Worm (Caenorhabditis elegans) whole organism, L4/young adult: ENCODE data around the gene npp-21.

ENCODE experiments used
- W03F9.2 ChIP-seq: fragments of 150-350 bp; optimal IDR thresholded peaks from 2 replicates; lab custom pipeline; 2014; ENCODE audit warnings: missing biosample characterization, missing genetic modification characterization
- dao-5 ChIP-seq: sonication (generic microtip); optimal IDR thresholded peaks from 2 replicates; lab custom pipeline; 2016; ENCODE audit warnings: missing genotype, missing genetic modification characterization, moderate library complexity, missing compliant biosample characterization
- him-1 ChIP-seq: sonication (generic microtip); optimal IDR thresholded peaks from 2 replicates; lab custom pipeline; 2016; ENCODE audit warnings: missing genotype, missing genetic modification reagents, missing genetic modification characterization, missing compliant biosample characterization

Gene npp-21

ce11 chrII:7599357-7599756 is at the start of gene npp-21:
TSS of gene npp-21 (plus strand) at chrII:7599657.
- TF ChIP-seq him-1: no peak
- no peak for TF ChIP-seq dao-5 (tag; lab: Kevin White, UChicago)
- no peak for TF ChIP-seq W03F9.2 (tag; lab: Kevin White, UChicago)

- no peak for TF ChIP-seq W03F9.2 (tag; lab: Kevin White, UChicago)
- TF ChIP-seq him-1: no peak
- TF ChIP-seq dao-5 (tag; lab: Kevin White, UChicago): no peak
These were observed 45.7 kb upstream of the npp-21 start, which contains the start of gene ZK1290.10 for ce11 chrII:7553806-7554205. TSS of gene ZK1290.10 (minus strand) at chrII:7553906.

- no peak for TF ChIP-seq dao-5 (tag; lab: Kevin White, UChicago)
- TF ChIP-seq W03F9.2 (tag; lab: Kevin White, UChicago): peak; percentile 11
These were observed 44.7 kb upstream of the npp-21 start for ce11 chrII:7554716-7555247.

- TF ChIP-seq him-1: no peak
- TF ChIP-seq dao-5 (tag; lab: Kevin White, UChicago): no peak
- no peak for TF ChIP-seq W03F9.2 (tag; lab: Kevin White, UChicago)
These were observed 44.0 kb upstream of the npp-21 start, which contains the start of gene ZK1290.14 for ce11 chrII:7555454-7555853. TSS of gene ZK1290.14 (minus strand) at chrII:7555592.

ce11 chrII:7557981-7558380 is 41.5 kb upstream of the npp-21 start:
- TF ChIP-seq dao-5 (tag; lab: Kevin White, UChicago): no peak
- TF ChIP-seq him-1: no peak
- TF ChIP-seq W03F9.2 (tag; lab: Kevin White, UChicago): no peak

- TF ChIP-seq dao-5 (tag; lab: Kevin White, UChicago) (no peak), W03F9.2 (tag; lab: Kevin White, UChicago) (no peak), him-1 (no peak)
These were observed 40.6 kb upstream of the npp-21 start for ce11 chrII:7558864-7559263.

ce11 chrII:7560844-7561243 is 38.6 kb upstream of the npp-21 start:
- TF ChIP-seq him-1: no peak
- no peak for TF ChIP-seq W03F9.2 (tag; lab: Kevin White, UChicago)
- no peak for TF ChIP-seq dao-5 (tag; lab: Kevin White, UChicago)

ce11 chrII:7561494-7561893 is 38.0 kb upstream of the npp-21 start, which contains the start of the genes ZK1290.11 and ZK1290.1:
TSS of gene ZK1290.11 (minus strand) at chrII:7561594.
TSS of gene ZK1290.1 (plus strand) at chrII:7561764.
- TF ChIP-seq dao-5 (tag; lab: Kevin White, UChicago) (no peak), him-1 (no peak), W03F9.2 (tag; lab: Kevin White, UChicago) (no peak)

ce11 chrII:7562616-7563015 is 36.8 kb upstream of the npp-21 start:
- no peak for TF ChIP-seq W03F9.2 (tag; lab: Kevin White, UChicago)
- TF ChIP-seq dao-5 (tag; lab: Kevin White, UChicago): no peak
- TF ChIP-seq him-1: no peak

- TF ChIP-seq dao-5 (tag; lab: Kevin White, UChicago): no peak
- no peak for TF ChIP-seq him-1
- TF ChIP-seq W03F9.2 (tag; lab: Kevin White, UChicago): no peak
These were observed 29.2 kb upstream of the npp-21 start, which contains the start of gene F35D2.3 for ce11 chrII:7570305-7570704. TSS of gene F35D2.3 (plus strand) at chrII:7570605.

ce11 chrII:7570820-7571219 is 28.6 kb upstream of the npp-21 start:
- TF ChIP-seq W03F9.2 (tag; lab: Kevin White, UChicago): no peak
- no peak for TF ChIP-seq dao-5 (tag; lab: Kevin White, UChicago)
- TF ChIP-seq him-1: no peak

ce11 chrII:7574143-7574542 is 25.3 kb upstream of the npp-21 start, which contains the start of gene F35D2.2:
TSS of gene F35D2.2 (plus strand) at chrII:7574443.
- TF ChIP-seq him-1: no peak
- TF ChIP-seq W03F9.2 (tag; lab: Kevin White, UChicago): no peak
- TF ChIP-seq dao-5 (tag; lab: Kevin White, UChicago): no peak

ce11 chrII:7575614-7576013 is 23.8 kb upstream of the npp-21 start, which contains the start of gene F35D2.1:
TSS of gene F35D2.1 (plus strand) at chrII:7575914.
- no peak for TF ChIP-seq him-1
- no peak for TF ChIP-seq dao-5 (tag; lab: Kevin White, UChicago)
- no peak for TF ChIP-seq W03F9.2 (tag; lab: Kevin White, UChicago)

- TF ChIP-seq W03F9.2 (tag; lab: Kevin White, UChicago) (no peak), dao-5 (tag; lab: Kevin White, UChicago) (no peak), him-1 (no peak)
These were observed 22.0 kb upstream of the npp-21 start, which contains the start of gene F35D2.6 for ce11 chrII:7577412-7577811. TSS of gene F35D2.6 (plus strand) at chrII:7577712.

ce11 chrII:7583555-7583954 is 15.9 kb upstream of the npp-21 start, which contains the start of gene mks-3:
TSS of gene mks-3 (minus strand) at chrII:7583655.
- TF ChIP-seq dao-5 (tag; lab: Kevin White, UChicago) (no peak), him-1 (no peak), W03F9.2 (tag; lab: Kevin White, UChicago) (no peak)
